Worm (Caenorhabditis elegans): ENCODE measurements around the gene alr-1.

DNA sequence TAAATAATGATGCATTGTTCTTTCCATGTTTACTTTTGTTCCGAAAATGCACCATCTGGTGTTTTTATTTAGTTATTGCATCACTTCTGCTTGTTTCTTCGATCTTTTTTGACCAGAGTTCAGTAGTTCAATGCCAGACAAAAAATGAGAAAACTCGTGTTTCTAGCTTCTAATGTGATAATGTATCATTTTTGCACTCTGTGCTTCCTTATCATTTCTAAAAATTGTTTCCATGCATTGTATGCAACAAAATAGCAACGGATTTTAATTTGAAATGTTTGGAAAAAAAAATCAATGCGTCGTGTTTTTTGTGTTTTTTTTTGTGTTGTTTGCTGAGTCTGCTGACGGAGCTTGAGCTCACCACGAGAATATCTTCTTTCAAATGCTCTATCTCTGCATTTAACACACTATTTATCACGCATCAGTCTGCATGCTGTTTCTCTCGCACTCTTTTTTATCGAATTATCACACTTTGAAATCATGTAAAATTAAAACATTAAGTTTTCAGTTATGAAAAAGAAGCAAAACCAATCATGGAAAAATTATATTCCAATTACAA is 45.2 kb downstream of the alr-1 start, which contains the start of gene sulp-7:
- no peak for TF ChIP-seq nhr-12 (tag; optimal IDR thresholded peaks at IDR 0.05)
- TF ChIP-seq mdl-1 (tag; optimal IDR thresholded peaks at IDR 0.05): no peak
- TF ChIP-seq nhr-10 (tag; optimal IDR thresholded peaks at IDR 0.05): no peak
- no peak for TF ChIP-seq lin-13 (GFP tag; optimal IDR thresholded peaks at IDR 0.05)
- TF ChIP-seq Y55F3AM.14 (GFP tag; optimal IDR thresholded peaks at IDR 0.05): no peak

Measured in whole organism, L2 larva.